Fruit fly (Drosophila melanogaster) whole organism, embryonic: Measurements from ENCODE around the gene GlyRS.

ENCODE experiments used
- Abd-B ChIP-seq: fragments of 200-800 bp; sonication (Bioruptor generic); optimal IDR thresholded peaks from 2 replicates; lab custom pipeline; 2018; ENCODE audit warnings: missing biosample characterization, mild to moderate bottlenecking, missing genetic modification characterization, moderate library complexity
- Atf6 ChIP-seq: fragments of 200-800 bp; sonication (Bioruptor generic); IDR thresholded peaks from 2 replicates; pipeline ENCODE4 v1.3.6; 2022; ENCODE audit warnings: missing biosample characterization, missing genetic modification characterization
- BEAF-32 ChIP-seq: fragments of 200-800 bp; sonication (Bioruptor generic); optimal IDR thresholded peaks from 3 replicates; lab custom pipeline; 2017; ENCODE audit warnings: missing biosample characterization, missing genetic modification characterization, mild to moderate bottlenecking, moderate library complexity, missing genetic modification reagents
- CG14710 ChIP-seq: fragments of 200-800 bp; sonication (Bioruptor generic); optimal IDR thresholded peaks from 3 replicates; lab custom pipeline; 2019; ENCODE audit warnings: missing biosample characterization, mild to moderate bottlenecking, missing genetic modification characterization, moderate library complexity
- CG15073 ChIP-seq: fragments of 200-800 bp; sonication (Bioruptor generic); optimal IDR thresholded peaks from 2 replicates; lab custom pipeline; 2016; ENCODE audit warnings: missing biosample characterization, missing genetic modification characterization
- CG17186 ChIP-seq: fragments of 200-800 bp; sonication (Bioruptor generic); optimal IDR thresholded peaks from 3 replicates; lab custom pipeline; 2017; ENCODE audit warnings: missing biosample characterization, missing genetic modification reagents, missing genetic modification characterization
- CG17361 ChIP-seq: fragments of 200-800 bp; sonication (Bioruptor generic); IDR thresholded peaks from 3 replicates; pipeline ENCODE4 v1.3.6; 2022; ENCODE audit warnings: missing biosample characterization, missing genetic modification characterization
- CG18476 ChIP-seq: fragments of 200-800 bp; sonication (Bioruptor generic); optimal IDR thresholded peaks from 2 replicates; lab custom pipeline; 2016; ENCODE audit warnings: missing biosample characterization, mild to moderate bottlenecking, missing genetic modification characterization
- CG2199 ChIP-seq: fragments of 200-800 bp; sonication (Bioruptor generic); IDR thresholded peaks from 3 replicates; pipeline ENCODE4 v1.3.6; 2022; ENCODE audit warnings: missing biosample characterization, missing genetic modification characterization
- CG30403 ChIP-seq: fragments of 200-800 bp; sonication (Bioruptor generic); optimal IDR thresholded peaks from 3 replicates; lab custom pipeline; 2016; ENCODE audit warnings: missing biosample characterization, missing genetic modification characterization
- CG34224 ChIP-seq: fragments of 200-800 bp; sonication (Bioruptor generic); IDR thresholded peaks from 3 replicates; pipeline ENCODE4 v1.3.6; 2022; ENCODE audit warnings: missing biosample characterization, missing genetic modification characterization; ENCODE audit not compliant: partially characterized antibody
- CG34422 ChIP-seq: fragments of 200-800 bp; sonication (Bioruptor generic); IDR thresholded peaks from 3 replicates; pipeline ENCODE4 v1.3.6; 2022; ENCODE audit warnings: missing biosample characterization, missing genetic modification characterization
- CG42726 ChIP-seq: fragments of 200-800 bp; sonication (Bioruptor generic); IDR thresholded peaks from 2 replicates; pipeline ENCODE4 v1.3.6; 2022; ENCODE audit warnings: missing biosample characterization, missing genetic modification characterization; ENCODE audit not compliant: partially characterized antibody
- CG4282 ChIP-seq: fragments of 200-800 bp; sonication (Bioruptor generic); optimal IDR thresholded peaks from 2 replicates; lab custom pipeline; 2016; ENCODE audit warnings: missing biosample characterization, missing genetic modification characterization
- CG6791 ChIP-seq: fragments of 200-800 bp; sonication (Bioruptor generic); IDR thresholded peaks from 3 replicates; pipeline ENCODE4 v1.3.6; 2022; ENCODE audit warnings: missing biosample characterization, missing genetic modification characterization; ENCODE audit not compliant: partially characterized antibody
- CG7271 ChIP-seq: fragments of 200-800 bp; sonication (Bioruptor generic); optimal IDR thresholded peaks from 2 replicates; lab custom pipeline; 2018; ENCODE audit warnings: missing biosample characterization, mild to moderate bottlenecking, missing genetic modification characterization, moderate library complexity
- CG7745 ChIP-seq: fragments of 200-800 bp; sonication (Bioruptor generic); optimal IDR thresholded peaks from 2 replicates; lab custom pipeline; 2018; ENCODE audit warnings: missing biosample characterization, mild to moderate bottlenecking, missing genetic modification characterization, moderate library complexity
- CG8924 ChIP-seq: fragments of 200-800 bp; optimal IDR thresholded peaks from 3 replicates; lab custom pipeline; 2019; ENCODE audit warnings: missing biosample characterization, mild to moderate bottlenecking, missing genetic modification characterization, moderate library complexity
- CG9215 ChIP-seq: fragments of 200-800 bp; sonication (Bioruptor generic); IDR thresholded peaks from 2 replicates; pipeline ENCODE4 v1.3.6; 2022; ENCODE audit warnings: missing biosample characterization, missing genetic modification characterization
- CHES-1-like ChIP-seq: fragments of 200-800 bp; sonication (Bioruptor generic); optimal IDR thresholded peaks from 2 replicates; lab custom pipeline; 2016; ENCODE audit warnings: missing biosample characterization, missing genetic modification characterization
- Dip2 ChIP-seq: fragments of 200-800 bp; sonication (Bioruptor generic); IDR thresholded peaks from 2 replicates; pipeline ENCODE4 v1.3.6; 2022; ENCODE audit warnings: missing biosample characterization, missing genetic modification characterization
- Dll ChIP-seq: fragments of 200-800 bp; sonication (Bioruptor generic); IDR thresholded peaks from 4 replicates; pipeline ENCODE4 v1.3.6; 2022; ENCODE audit warnings: missing biosample characterization, missing genetic modification characterization; ENCODE audit not compliant: partially characterized antibody
- HLH4C ChIP-seq: fragments of 200-800 bp; sonication (Bioruptor generic); IDR thresholded peaks from 3 replicates; pipeline ENCODE4 v1.3.6; 2022; ENCODE audit warnings: missing biosample characterization, missing genetic modification characterization; ENCODE audit not compliant: partially characterized antibody
- Med ChIP-seq: fragments of 200-800 bp; sonication (Bioruptor generic); peaks from one replicate; lab custom pipeline; 2016; ENCODE audit warnings: missing biosample characterization, missing genetic modification characterization, mild to moderate bottlenecking, inconsistent platforms, moderate library complexity
- Meics ChIP-seq: fragments of 200-800 bp; sonication (Bioruptor generic); optimal IDR thresholded peaks from 2 replicates; lab custom pipeline; 2017; ENCODE audit warnings: missing biosample characterization, mild to moderate bottlenecking, missing genetic modification characterization
- Oaz ChIP-seq: fragments of 200-800 bp; sonication (Bioruptor generic); IDR thresholded peaks from 2 replicates; pipeline ENCODE4 v1.3.6; 2022; ENCODE audit warnings: missing biosample characterization, missing genetic modification characterization
- Opbp ChIP-seq: fragments of 200-800 bp; sonication (Bioruptor generic); IDR thresholded peaks from 3 replicates; pipeline ENCODE4 v1.3.6; 2022; ENCODE audit warnings: missing biosample characterization, missing genetic modification characterization; ENCODE audit not compliant: partially characterized antibody
- Sry-δ ChIP-seq: fragments of 200-800 bp; sonication (Bioruptor generic); optimal IDR thresholded peaks from 2 replicates; lab custom pipeline; 2016; ENCODE audit warnings: missing biosample characterization, missing genetic modification characterization
- abd-A ChIP-seq: fragments of 200-800 bp; sonication (Bioruptor generic); optimal IDR thresholded peaks from 3 replicates; lab custom pipeline; 2019; ENCODE audit warnings: missing biosample characterization, mild to moderate bottlenecking, missing genetic modification characterization, moderate library complexity
- crol ChIP-seq: fragments of 200-800 bp; sonication (Bioruptor generic); IDR thresholded peaks from 2 replicates; pipeline ENCODE4 v1.3.6; 2022; ENCODE audit warnings: missing biosample characterization, missing genetic modification characterization
- dati ChIP-seq: fragments of 200-800 bp; sonication (Bioruptor generic); IDR thresholded peaks from 2 replicates; pipeline ENCODE4 v1.3.6; 2022; ENCODE audit warnings: missing biosample characterization, missing genetic modification characterization
- emc ChIP-seq: fragments of 200-800 bp; sonication (Bioruptor generic); optimal IDR thresholded peaks from 2 replicates; lab custom pipeline; 2016; ENCODE audit warnings: missing biosample characterization, missing genetic modification characterization
- fru ChIP-seq: fragments of >200 bp; optimal IDR thresholded peaks from 2 replicates; lab custom pipeline; 2017
- fu2 ChIP-seq: fragments of 200-800 bp; sonication (Bioruptor generic); optimal IDR thresholded peaks from 2 replicates; lab custom pipeline; 2016; ENCODE audit warnings: missing biosample characterization, missing genetic modification characterization
- gce ChIP-seq: fragments of 200-800 bp; sonication (Bioruptor generic); IDR thresholded peaks from 3 replicates; pipeline ENCODE4 v1.3.6; 2022; ENCODE audit warnings: missing biosample characterization, missing genetic modification characterization
- jing ChIP-seq: fragments of 200-800 bp; sonication (Bioruptor generic); optimal IDR thresholded peaks from 2 replicates; lab custom pipeline; 2018; ENCODE audit warnings: missing biosample characterization, mild to moderate bottlenecking, missing genetic modification characterization
- jumu ChIP-seq: fragments of 200-800 bp; sonication (Bioruptor generic); optimal IDR thresholded peaks from 3 replicates; lab custom pipeline; 2016; ENCODE audit warnings: missing biosample characterization, missing genetic modification characterization
- klu ChIP-seq: fragments of 200-800 bp; sonication (Bioruptor generic); IDR thresholded peaks from 2 replicates; pipeline ENCODE4 v1.3.6; 2022; ENCODE audit warnings: missing biosample characterization, missing genetic modification characterization
- nerfin-2 ChIP-seq: fragments of 200-800 bp; sonication (Bioruptor generic); IDR thresholded peaks from 2 replicates; pipeline ENCODE4 v1.3.6; 2022; ENCODE audit warnings: missing biosample characterization, missing genetic modification characterization; ENCODE audit not compliant: partially characterized antibody
- pan ChIP-seq, 4 experiments: fragments of >200 bp in 3 of 4; fragments of 200-800 bp in 1 of 4; sonication (Bioruptor generic) in 1 of 4; optimal IDR thresholded peaks in 3 of 4; IDR thresholded peaks in 1 of 4; 2 replicates each; pipeline versions ENCODE4 v1.3.6 to Lab custom; 2017 to 2022; ENCODE audit warnings: missing biosample characterization in 2 of 4, missing genetic modification characterization in 2 of 4, mixed read lengths in 1 of 4
- pfk ChIP-seq: fragments of 200-800 bp; sonication (Bioruptor generic); optimal IDR thresholded peaks from 2 replicates; lab custom pipeline; 2018; ENCODE audit warnings: missing biosample characterization, mild to moderate bottlenecking, missing genetic modification characterization, moderate library complexity
- psq ChIP-seq: fragments of 200-800 bp; sonication (Bioruptor generic); optimal IDR thresholded peaks from 2 replicates; lab custom pipeline; 2017; ENCODE audit warnings: missing biosample characterization, missing genetic modification characterization
- row ChIP-seq: fragments of 200-800 bp; sonication (Bioruptor generic); IDR thresholded peaks from 3 replicates; pipeline ENCODE4 v1.3.6; 2022; ENCODE audit warnings: missing biosample characterization, missing genetic modification characterization
- salm ChIP-seq: fragments of 200-800 bp; sonication (Bioruptor generic); optimal IDR thresholded peaks from 2 replicates; lab custom pipeline; 2018; ENCODE audit warnings: missing biosample characterization, mild to moderate bottlenecking, missing genetic modification characterization
- shn ChIP-seq: fragments of 200-800 bp; sonication (Bioruptor generic); optimal IDR thresholded peaks from 3 replicates; lab custom pipeline; 2016; ENCODE audit warnings: missing biosample characterization, missing genetic modification characterization
- sna ChIP-seq: fragments of 200-800 bp; sonication (Bioruptor generic); IDR thresholded peaks from 2 replicates; pipeline ENCODE4 v1.3.6; 2022; ENCODE audit warnings: missing biosample characterization, missing genetic modification characterization; ENCODE audit not compliant: partially characterized antibody
- sr ChIP-seq: fragments of 200-800 bp; sonication (Bioruptor generic); IDR thresholded peaks from 3 replicates; pipeline ENCODE4 v1.3.6; 2022; ENCODE audit warnings: missing biosample characterization, missing genetic modification characterization
- tgo ChIP-seq: fragments of 200-800 bp; sonication (Bioruptor generic); IDR thresholded peaks from 3 replicates; pipeline ENCODE4 v1.3.6; 2022; ENCODE audit warnings: missing biosample characterization, missing genetic modification characterization
- toy ChIP-seq: fragments of 200-800 bp; sonication (Bioruptor generic); IDR thresholded peaks from 2 replicates; pipeline ENCODE4 v1.3.6; 2022; ENCODE audit warnings: missing biosample characterization, missing genetic modification characterization
- twi ChIP-seq: fragments of 200-800 bp; optimal IDR thresholded peaks from 2 replicates; lab custom pipeline; 2019; ENCODE audit warnings: missing biosample characterization, mild to moderate bottlenecking, missing genetic modification characterization, moderate library complexity
- zen2 ChIP-seq: fragments of 200-800 bp; sonication (Bioruptor generic); IDR thresholded peaks from 3 replicates; pipeline ENCODE4 v1.3.6; 2022; ENCODE audit warnings: missing biosample characterization, missing genetic modification characterization; ENCODE audit not compliant: partially characterized antibody

The GlyRS gene

dm6 chr3L:15116536-15116935, 21.6 kb downstream of the GlyRS start, which contains the start of gene Cep135 (continued):
- no peak for TF ChIP-seq Med (GFP tag; lab: Kevin White, UChicago)
- TF ChIP-seq twi: no peak
- no peak for TF ChIP-seq CG4282 (GFP tag; lab: Kevin White, UChicago)
- no peak for TF ChIP-seq sr (GFP tag; lab: Robert Waterston, UW)
- no peak for TF ChIP-seq CG18476 (GFP tag; lab: Kevin White, UChicago)
- TF ChIP-seq CG42726 (GFP tag; lab: Robert Waterston, UW): peak; percentile 51; the same call in 1 of the 2 replicates
- TF ChIP-seq row (GFP tag; lab: Robert Waterston, UW): no peak
- TF ChIP-seq CG7271 (tag; lab: Kevin White, UChicago): no peak
- no peak for TF ChIP-seq Atf6 (GFP tag; lab: Robert Waterston, UW)
- TF ChIP-seq CG14710 (tag; lab: Kevin White, UChicago): peak; percentile 54
- TF ChIP-seq CG9215 (GFP tag; lab: Robert Waterston, UW): no peak
- TF ChIP-seq dati (GFP tag; lab: Robert Waterston, UW): no peak
- TF ChIP-seq jing (GFP tag; lab: Kevin White, UChicago): no peak
- TF ChIP-seq BEAF-32 (GFP tag; lab: Kevin White, UChicago): peak; percentile 71
- no peak for TF ChIP-seq CG17186 (GFP tag; lab: Kevin White, UChicago)
- no peak for TF ChIP-seq Dip2 (GFP tag; lab: Robert Waterston, UW)
- TF ChIP-seq jumu (GFP tag; lab: Kevin White, UChicago): no peak
- no peak for TF ChIP-seq shn (GFP tag; lab: Kevin White, UChicago)
- TF ChIP-seq CG34422 (GFP tag; lab: Robert Waterston, UW): no peak
- TF ChIP-seq klu (GFP tag; lab: Robert Waterston, UW): no peak
- TF ChIP-seq sna (GFP tag; lab: Robert Waterston, UW): peak; percentile 98
- peak; percentile 95 for TF ChIP-seq CG34224 (GFP tag; lab: Robert Waterston, UW)
- no peak for TF ChIP-seq toy
- no peak for TF ChIP-seq Meics
- no peak for TF ChIP-seq Abd-B (GFP tag; lab: Kevin White, UChicago)
- peak; percentile 96 for TF ChIP-seq HLH4C (GFP tag; lab: Robert Waterston, UW)
- TF ChIP-seq nerfin-2 (GFP tag; lab: Robert Waterston, UW): peak; percentile 92
- TF ChIP-seq CG17361 (GFP tag; lab: Robert Waterston, UW): no peak
- TF ChIP-seq Sry-δ (GFP tag; lab: Kevin White, UChicago): peak; percentile 60
- no peak for TF ChIP-seq CG7745 (tag; lab: Kevin White, UChicago)
- no peak for TF ChIP-seq CG8924
- TF ChIP-seq CG30403 (GFP tag; lab: Kevin White, UChicago): no peak
- TF ChIP-seq CHES-1-like (GFP tag; lab: Kevin White, UChicago): no peak
- TF ChIP-seq fu2: no peak
- no peak for TF ChIP-seq pfk (GFP tag; lab: Kevin White, UChicago)
- no peak for TF ChIP-seq Oaz
- no peak for TF ChIP-seq gce (GFP tag; lab: Robert Waterston, UW)
- peak; percentile 93 for TF ChIP-seq zen2
- no peak for TF ChIP-seq CG2199 (GFP tag; lab: Robert Waterston, UW)
- peak; percentile 92 for TF ChIP-seq Dll
- no peak for TF ChIP-seq CG15073 (GFP tag; lab: Kevin White, UChicago)
- TF ChIP-seq abd-A (tag; lab: Kevin White, UChicago): no peak
- TF ChIP-seq pan (optimal IDR thresholded peaks at IDR 0.05; lab: Kevin White, UChicago): no peak
- TF ChIP-seq pan (GFP tag; optimal IDR thresholded peaks at IDR 0.05 in 1 of 2, IDR thresholded peaks at IDR 0.05 in 1 of 2): no peak
- no peak for TF ChIP-seq emc (GFP tag; lab: Kevin White, UChicago)
- TF ChIP-seq psq (GFP tag; lab: Kevin White, UChicago): no peak
- TF ChIP-seq salm: no peak
- TF ChIP-seq CG6791 (GFP tag; lab: Robert Waterston, UW): peak; percentile 90
- no peak for TF ChIP-seq crol
- TF ChIP-seq fru (lab: Kevin White, UChicago): no peak
- TF ChIP-seq tgo (GFP tag; lab: Robert Waterston, UW): no peak
- TF ChIP-seq Opbp: peak; percentile 79; the same call in 2 of the 3 replicates
